Fruit fly (Drosophila melanogaster) whole organism, embryonic: Measurements from ENCODE around the gene CG7714.

Experiments
- BEAF-32 ChIP-seq: fragments of 200-800 bp; sonication (Bioruptor generic); optimal IDR thresholded peaks from 3 replicates; lab custom pipeline; 2017; ENCODE audit warnings: missing biosample characterization, missing genetic modification characterization, mild to moderate bottlenecking, moderate library complexity, missing genetic modification reagents
- BtbVII ChIP-seq: fragments of 200-800 bp; sonication (Bioruptor generic); optimal IDR thresholded peaks from 3 replicates; lab custom pipeline; 2017; ENCODE audit warnings: missing biosample characterization, mild to moderate bottlenecking, missing genetic modification characterization
- CG10267 ChIP-seq: fragments of 200-800 bp; sonication (Bioruptor generic); optimal IDR thresholded peaks from 2 replicates; lab custom pipeline; 2018; ENCODE audit warnings: missing biosample characterization, mild to moderate bottlenecking, missing genetic modification characterization, moderate library complexity
- CG10959 ChIP-seq: fragments of 200-800 bp; sonication (Bioruptor generic); IDR thresholded peaks from 2 replicates; pipeline ENCODE4 v1.3.6; 2022; ENCODE audit warnings: missing biosample characterization, missing genetic modification characterization
- CG11093 ChIP-seq: fragments of 200-800 bp; sonication (Bioruptor generic); IDR thresholded peaks from 3 replicates; pipeline ENCODE4 v1.3.6; 2022; ENCODE audit warnings: missing biosample characterization, missing genetic modification characterization
- CG13624 ChIP-seq: fragments of 200-800 bp; sonication (Bioruptor generic); optimal IDR thresholded peaks from 2 replicates; lab custom pipeline; 2016; ENCODE audit warnings: missing biosample characterization, missing genetic modification characterization
- CG14441 ChIP-seq: fragments of 200-800 bp; sonication (Bioruptor generic); IDR thresholded peaks from 2 replicates; pipeline ENCODE4 v1.3.6; 2022; ENCODE audit warnings: missing biosample characterization, missing genetic modification characterization
- CG16813 ChIP-seq: fragments of 200-800 bp; sonication (Bioruptor generic); IDR thresholded peaks from 3 replicates; pipeline ENCODE4 v1.3.6; 2022; ENCODE audit warnings: missing biosample characterization, missing genetic modification characterization; ENCODE audit not compliant: partially characterized antibody
- CG31365 ChIP-seq: fragments of 200-800 bp; sonication (Bioruptor generic); optimal IDR thresholded peaks from 2 replicates; lab custom pipeline; 2018; ENCODE audit warnings: missing biosample characterization, mild to moderate bottlenecking, missing genetic modification characterization
- CG3847 ChIP-seq: fragments of 200-800 bp; sonication (Bioruptor generic); IDR thresholded peaks from 2 replicates; pipeline ENCODE4 v1.3.6; 2022; ENCODE audit warnings: missing biosample characterization, missing genetic modification characterization
- CG3995 ChIP-seq: fragments of 200-800 bp; sonication (Bioruptor generic); optimal IDR thresholded peaks from 3 replicates; lab custom pipeline; 2016; ENCODE audit warnings: missing biosample characterization, missing genetic modification characterization
- CG42726 ChIP-seq: fragments of 200-800 bp; sonication (Bioruptor generic); IDR thresholded peaks from 2 replicates; pipeline ENCODE4 v1.3.6; 2022; ENCODE audit warnings: missing biosample characterization, missing genetic modification characterization; ENCODE audit not compliant: partially characterized antibody
- CG4328 ChIP-seq: fragments of 200-800 bp; sonication (Bioruptor generic); optimal IDR thresholded peaks from 3 replicates; lab custom pipeline; 2017; ENCODE audit warnings: missing biosample characterization, missing genetic modification reagents, missing genetic modification characterization
- CG4820 ChIP-seq: fragments of 200-800 bp; sonication (Bioruptor generic); optimal IDR thresholded peaks from 3 replicates; lab custom pipeline; 2016; ENCODE audit warnings: missing biosample characterization, missing genetic modification characterization
- CG6272 ChIP-seq: fragments of 200-800 bp; sonication (Bioruptor generic); IDR thresholded peaks from 2 replicates; pipeline ENCODE4 v1.3.6; 2022; ENCODE audit warnings: missing biosample characterization, missing genetic modification characterization
- CG7839 ChIP-seq: fragments of 200-800 bp; sonication (Bioruptor generic); optimal IDR thresholded peaks from 3 replicates; lab custom pipeline; 2018; ENCODE audit warnings: missing biosample characterization, mild to moderate bottlenecking, missing genetic modification characterization, moderate library complexity
- CG7928 ChIP-seq: fragments of 200-800 bp; sonication (Bioruptor generic); optimal IDR thresholded peaks from 2 replicates; lab custom pipeline; 2017; ENCODE audit warnings: missing biosample characterization, mild to moderate bottlenecking, missing genetic modification characterization
- CG9797 ChIP-seq: fragments of 200-800 bp; sonication (Bioruptor generic); optimal IDR thresholded peaks from 3 replicates; lab custom pipeline; 2018; ENCODE audit warnings: missing biosample characterization, mild to moderate bottlenecking, missing genetic modification characterization
- CTCF ChIP-seq: fragments of 200-800 bp; sonication (Bioruptor generic); optimal IDR thresholded peaks from 2 replicates; lab custom pipeline; 2017; ENCODE audit warnings: missing biosample characterization, mild to moderate bottlenecking, missing genetic modification characterization, moderate library complexity
- Dek ChIP-seq: fragments of 200-800 bp; sonication (Bioruptor generic); optimal IDR thresholded peaks from 3 replicates; lab custom pipeline; 2019; ENCODE audit warnings: missing biosample characterization, mild to moderate bottlenecking, missing genetic modification characterization, moderate library complexity
- Doc2 ChIP-seq: fragments of 200-800 bp; sonication (Bioruptor generic); IDR thresholded peaks from 2 replicates; pipeline ENCODE4 v1.3.6; 2022; ENCODE audit warnings: missing biosample characterization, missing genetic modification characterization
- Hsf ChIP-seq: fragments of 200-800 bp; sonication (Bioruptor generic); optimal IDR thresholded peaks from 3 replicates; lab custom pipeline; 2016; ENCODE audit warnings: missing biosample characterization, missing genetic modification characterization
- Lhr ChIP-seq: fragments of 200-800 bp; sonication (Bioruptor generic); optimal IDR thresholded peaks from 3 replicates; lab custom pipeline; 2017; ENCODE audit warnings: mild to moderate bottlenecking, missing biosample characterization, missing genetic modification reagents, missing genetic modification characterization
- Neu2 ChIP-seq: fragments of 200-800 bp; sonication (Bioruptor generic); optimal IDR thresholded peaks from 3 replicates; lab custom pipeline; 2016; ENCODE audit warnings: missing biosample characterization, missing genetic modification characterization, borderline replicate concordance
- Nf-YC ChIP-seq: fragments of 200-800 bp; optimal IDR thresholded peaks from 3 replicates; lab custom pipeline; 2019; ENCODE audit warnings: missing biosample characterization, mild to moderate bottlenecking, missing genetic modification characterization, moderate library complexity
- Oaz ChIP-seq: fragments of 200-800 bp; sonication (Bioruptor generic); IDR thresholded peaks from 2 replicates; pipeline ENCODE4 v1.3.6; 2022; ENCODE audit warnings: missing biosample characterization, missing genetic modification characterization
- Rfx ChIP-seq: fragments of 200-800 bp; sonication (Bioruptor generic); IDR thresholded peaks from 2 replicates; pipeline ENCODE4 v1.3.6; 2022; ENCODE audit warnings: missing biosample characterization, missing genetic modification characterization
- Scr ChIP-seq: fragments of 200-800 bp; sonication (Bioruptor generic); IDR thresholded peaks from 2 replicates; pipeline ENCODE4 v1.3.6; 2022; ENCODE audit warnings: missing biosample characterization, missing genetic modification characterization; ENCODE audit not compliant: partially characterized antibody
- Sox102F ChIP-seq: fragments of 200-800 bp; sonication (Bioruptor generic); optimal IDR thresholded peaks from 2 replicates; lab custom pipeline; 2018; ENCODE audit warnings: missing biosample characterization, mild to moderate bottlenecking, missing genetic modification characterization, moderate library complexity
- TFAM ChIP-seq: fragments of 200-800 bp; sonication (Bioruptor generic); optimal IDR thresholded peaks from 2 replicates; lab custom pipeline; 2017; ENCODE audit warnings: missing biosample characterization, missing genetic modification characterization, inconsistent platforms
- YL-1 ChIP-seq: fragments of 200-800 bp; sonication (Bioruptor generic); optimal IDR thresholded peaks from 3 replicates; lab custom pipeline; 2017; ENCODE audit warnings: missing biosample characterization, mild to moderate bottlenecking, missing genetic modification characterization
- ase ChIP-seq: fragments of 200-800 bp; sonication (Bioruptor generic); IDR thresholded peaks from 3 replicates; pipeline ENCODE4 v1.3.6; 2022; ENCODE audit warnings: missing biosample characterization, missing genetic modification characterization
- ato ChIP-seq: fragments of 200-800 bp; sonication (Bioruptor generic); IDR thresholded peaks from 2 replicates; pipeline ENCODE4 v1.3.6; 2022; ENCODE audit warnings: missing biosample characterization, missing genetic modification characterization; ENCODE audit not compliant: partially characterized antibody
- bcd ChIP-seq: fragments of 200-800 bp; sonication (Bioruptor generic); optimal IDR thresholded peaks from 2 replicates; lab custom pipeline; 2017; ENCODE audit warnings: missing biosample characterization, mild to moderate bottlenecking, missing genetic modification characterization
- cato ChIP-seq: fragments of 200-800 bp; sonication (Bioruptor generic); optimal IDR thresholded peaks from 2 replicates; lab custom pipeline; 2016; ENCODE audit warnings: missing biosample characterization, missing genetic modification characterization, borderline replicate concordance
- chn ChIP-seq: fragments of 200-800 bp; sonication (Bioruptor generic); optimal IDR thresholded peaks from 2 replicates; lab custom pipeline; 2016; ENCODE audit warnings: missing biosample characterization, missing genetic modification characterization
- crc ChIP-seq: fragments of 200-800 bp; sonication (Bioruptor generic); optimal IDR thresholded peaks from 2 replicates; lab custom pipeline; 2016; ENCODE audit warnings: missing biosample characterization, missing genetic modification characterization
- crp ChIP-seq, 2 experiments: fragments of 200-800 bp; sonication (Bioruptor generic); optimal IDR thresholded peaks; 2 replicates in 1 of 2; 3 replicates in 1 of 2; lab custom pipeline; 2017; ENCODE audit warnings: missing biosample characterization in 2 of 2, missing genetic modification characterization in 2 of 2, mild to moderate bottlenecking in 1 of 2, moderate library complexity in 1 of 2
- exex ChIP-seq: fragments of 200-800 bp; sonication (Bioruptor generic); optimal IDR thresholded peaks from 4 replicates; lab custom pipeline; 2018; ENCODE audit warnings: missing biosample characterization, mild to moderate bottlenecking, missing genetic modification characterization, moderate library complexity
- fd64A ChIP-seq: fragments of 200-800 bp; sonication (Bioruptor generic); optimal IDR thresholded peaks from 3 replicates; lab custom pipeline; 2018; ENCODE audit warnings: missing biosample characterization, mild to moderate bottlenecking, missing genetic modification characterization
- insv ChIP-seq, 2 experiments: fragments of 200-800 bp; sonication (Bioruptor generic); optimal IDR thresholded peaks; 3 replicates each; lab custom pipeline; 2016 to 2018; ENCODE audit warnings: missing biosample characterization in 2 of 2, missing genetic modification characterization in 2 of 2
- inv ChIP-seq: fragments of 200-800 bp; sonication (Bioruptor generic); IDR thresholded peaks from 2 replicates; pipeline ENCODE4 v1.3.6; 2022; ENCODE audit warnings: missing biosample characterization, missing genetic modification characterization; ENCODE audit not compliant: partially characterized antibody
- mld ChIP-seq: fragments of 200-800 bp; sonication (Bioruptor generic); IDR thresholded peaks from 3 replicates; pipeline ENCODE4 v1.3.6; 2022; ENCODE audit warnings: missing biosample characterization, missing genetic modification characterization; ENCODE audit not compliant: partially characterized antibody
- oc ChIP-seq: fragments of 200-800 bp; sonication (Bioruptor generic); optimal IDR thresholded peaks from 2 replicates; lab custom pipeline; 2018; ENCODE audit warnings: missing biosample characterization, mild to moderate bottlenecking, missing genetic modification characterization, moderate library complexity
- psq ChIP-seq: fragments of 200-800 bp; sonication (Bioruptor generic); optimal IDR thresholded peaks from 2 replicates; lab custom pipeline; 2017; ENCODE audit warnings: missing biosample characterization, missing genetic modification characterization
- sob ChIP-seq: fragments of 200-800 bp; sonication (Bioruptor generic); IDR thresholded peaks from 2 replicates; pipeline ENCODE4 v1.3.6; 2022; ENCODE audit warnings: missing biosample characterization, missing genetic modification characterization
- tin ChIP-seq: fragments of 200-800 bp; sonication (Bioruptor generic); optimal IDR thresholded peaks from 3 replicates; lab custom pipeline; 2016; ENCODE audit warnings: missing biosample characterization, missing genetic modification characterization
- tna ChIP-seq: fragments of 200-800 bp; sonication (Bioruptor generic); IDR thresholded peaks from 2 replicates; pipeline ENCODE4 v1.3.6; 2022; ENCODE audit warnings: missing biosample characterization, missing genetic modification characterization; ENCODE audit not compliant: partially characterized antibody
- tup ChIP-seq: fragments of 200-800 bp; sonication (Bioruptor generic); optimal IDR thresholded peaks from 2 replicates; lab custom pipeline; 2016; ENCODE audit warnings: missing biosample characterization, mild to moderate bottlenecking, missing genetic modification characterization, moderate library complexity
- wor ChIP-seq: fragments of 200-800 bp; sonication (Bioruptor generic); IDR thresholded peaks from 2 replicates; pipeline ENCODE4 v1.3.6; 2022; ENCODE audit warnings: missing biosample characterization, missing genetic modification characterization

The CG7714 gene

dm6 chr3R:18743270-18743922, 17.2 kb upstream of the CG7714 start, which contains the start of gene Mekk1 (continued):
- TF ChIP-seq CG14441 (no peak), Dek (tag; lab: Kevin White, UChicago) (peak; percentile 59), inv (GFP tag; lab: Robert Waterston, UW) (peak; percentile 56), BtbVII (GFP tag; lab: Kevin White, UChicago) (no peak), exex (peak; percentile 5), CG3847 (GFP tag; lab: Robert Waterston, UW) (no peak), CG9797 (GFP tag; lab: Kevin White, UChicago) (no peak), tna (GFP tag; lab: Robert Waterston, UW) (no peak), sob (GFP tag; lab: Robert Waterston, UW) (no peak), BEAF-32 (GFP tag; lab: Kevin White, UChicago) (peak; percentile 82), CG6272 (GFP tag; lab: Robert Waterston, UW) (no peak), CG11093 (no peak), Sox102F (GFP tag; lab: Kevin White, UChicago) (peak; percentile 47), CG4820 (GFP tag; lab: Kevin White, UChicago) (no peak), CG31365 (tag; lab: Kevin White, UChicago) (no peak), mld (GFP tag; lab: Robert Waterston, UW) (no peak), crc (GFP tag; lab: Kevin White, UChicago) (no peak), psq (GFP tag; lab: Kevin White, UChicago) (no peak), Hsf (GFP tag; lab: Kevin White, UChicago) (peak; percentile 57), YL-1 (no peak), fd64A (GFP tag; lab: Kevin White, UChicago) (no peak), Lhr (GFP tag; lab: Kevin White, UChicago) (no peak), CG13624 (GFP tag; lab: Kevin White, UChicago) (peak; percentile 59), CG16813 (GFP tag; lab: Robert Waterston, UW) (peak; percentile 61), Nf-YC (tag; lab: Kevin White, UChicago) (peak; percentile 65), ase (GFP tag; lab: Robert Waterston, UW) (no peak), crp (GFP tag; optimal IDR thresholded peaks at IDR 0.05; lab: Kevin White, UChicago) (no peak), Scr (GFP tag; lab: Robert Waterston, UW) (peak; percentile 77), chn (GFP tag; lab: Kevin White, UChicago) (no peak), bcd (GFP tag; lab: Kevin White, UChicago) (peak; percentile 25), CG10267 (tag; lab: Kevin White, UChicago) (peak; percentile 45), Neu2 (no peak), tin (GFP tag; lab: Kevin White, UChicago) (peak; percentile 51), CTCF (GFP tag; lab: Kevin White, UChicago) (peak; percentile 34), Oaz (no peak), TFAM (GFP tag; lab: Kevin White, UChicago) (no peak), oc (tag; lab: Kevin White, UChicago) (no peak), Rfx (GFP tag; lab: Robert Waterston, UW) (peak; percentile 59; the same call in 1 of the 2 replicates), CG42726 (GFP tag; lab: Robert Waterston, UW) (no peak), cato (GFP tag; lab: Kevin White, UChicago) (no peak), CG4328 (GFP tag; lab: Kevin White, UChicago) (no peak), CG7839 (tag; lab: Kevin White, UChicago) (peak; percentile 42), tup (GFP tag; lab: Kevin White, UChicago) (no peak), insv (GFP tag; optimal IDR thresholded peaks at IDR 0.05; lab: Kevin White, UChicago) (no peak), CG3995 (GFP tag; lab: Kevin White, UChicago) (peak; percentile 82), wor (GFP tag; lab: Robert Waterston, UW) (no peak), CG7928 (GFP tag; lab: Kevin White, UChicago) (no peak), CG10959 (GFP tag; lab: Robert Waterston, UW) (no peak), Doc2 (no peak), ato (GFP tag; lab: Robert Waterston, UW) (no peak)
